Worm (Caenorhabditis elegans) whole organism, young adult: ENCODE results near the gene srw-71.

Experiments
- B0261.1 ChIP-seq: sonication (generic microtip); optimal IDR thresholded peaks from 2 replicates; lab custom pipeline; 2016; ENCODE audit warnings: mild to moderate bottlenecking, missing genetic modification characterization, moderate library complexity, missing compliant biosample characterization
- F23B12.7 ChIP-seq: sonication (generic microtip); optimal IDR thresholded peaks from 2 replicates; lab custom pipeline; 2017; ENCODE audit warnings: missing genetic modification characterization, mild to moderate bottlenecking, missing compliant biosample characterization, antibody characterized with exemption, moderate library complexity; ENCODE audit not compliant: insufficient read depth
- F37B4.10 ChIP-seq: fragments of 200-800 bp; sonication (Bioruptor generic); IDR thresholded peaks from 2 replicates; pipeline ENCODE4 v1.3.6; 2022; ENCODE audit warnings: missing genetic modification characterization, missing compliant biosample characterization
- F55B11.4 ChIP-seq: sonication (generic microtip); optimal IDR thresholded peaks from 2 replicates; lab custom pipeline; 2016; ENCODE audit warnings: missing compliant biosample characterization, missing genetic modification characterization, borderline replicate concordance; ENCODE audit not compliant: insufficient read depth
- K11D2.4 ChIP-seq: fragments of 200-800 bp; sonication (Bioruptor generic); IDR thresholded peaks from 2 replicates; pipeline ENCODE4 v1.3.6; 2022; ENCODE audit warnings: missing genetic modification reagents, missing genetic modification characterization, missing compliant biosample characterization
- Y53G8AR.9 ChIP-seq: fragments of 200-800 bp; sonication (Bioruptor generic); conservative IDR thresholded peaks from 2 replicates; pipeline ENCODE4 v1.3.6; 2022; ENCODE audit warnings: missing genetic modification reagents, missing genetic modification characterization, missing compliant biosample characterization
- Y56A3A.18 ChIP-seq: fragments of 200-800 bp; sonication (Bioruptor generic); IDR thresholded peaks from 2 replicates; pipeline ENCODE4 v1.3.6; 2022; ENCODE audit warnings: missing genetic modification reagents, missing genetic modification characterization, missing compliant biosample characterization
- Y67H2A.10 ChIP-seq: fragments of 200-800 bp; sonication (Bioruptor generic); conservative IDR thresholded peaks from 2 replicates; pipeline ENCODE4 v1.3.6; 2022; ENCODE audit warnings: missing genetic modification reagents, missing genetic modification characterization, missing compliant biosample characterization
- Y95B8A.8 ChIP-seq: fragments of 200-800 bp; sonication (Bioruptor generic); IDR thresholded peaks from 2 replicates; pipeline ENCODE4 v1.3.6; 2022; ENCODE audit warnings: missing genetic modification reagents, missing genetic modification characterization, missing compliant biosample characterization
- aptf-3 ChIP-seq: fragments of 200-800 bp; sonication (Bioruptor generic); IDR thresholded peaks from 2 replicates; pipeline ENCODE4 v1.3.6; 2022; ENCODE audit warnings: missing genetic modification characterization, missing compliant biosample characterization
- attf-3 ChIP-seq: fragments of 200-800 bp; sonication (Bioruptor generic); conservative IDR thresholded peaks from 2 replicates; pipeline ENCODE4 v1.3.6; 2022; ENCODE audit warnings: missing genetic modification reagents, missing genetic modification characterization, missing compliant biosample characterization
- cebp-2 ChIP-seq: fragments of 200-800 bp; sonication (Bioruptor generic); IDR thresholded peaks from 2 replicates; pipeline ENCODE4 v1.3.6; 2022; ENCODE audit warnings: missing genetic modification characterization, missing compliant biosample characterization
- ceh-100 ChIP-seq: fragments of 200-800 bp; sonication (Bioruptor generic); IDR thresholded peaks from 2 replicates; pipeline ENCODE4 v1.3.6; 2022; ENCODE audit warnings: missing genetic modification reagents, missing genetic modification characterization, missing compliant biosample characterization
- ceh-40 ChIP-seq: fragments of 200-800 bp; sonication (Bioruptor generic); IDR thresholded peaks from 2 replicates; pipeline ENCODE4 v1.3.6; 2022; ENCODE audit warnings: missing genetic modification characterization, missing compliant biosample characterization
- ceh-58 ChIP-seq: fragments of 200-800 bp; sonication (Bioruptor generic); IDR thresholded peaks from 2 replicates; pipeline ENCODE4 v1.3.6; 2022; ENCODE audit warnings: missing genetic modification characterization, missing compliant biosample characterization
- dpff-1 ChIP-seq: sonication (generic microtip); optimal IDR thresholded peaks from 2 replicates; lab custom pipeline; 2017; ENCODE audit warnings: mild to moderate bottlenecking, missing genetic modification characterization, missing compliant biosample characterization
- egl-18 ChIP-seq: fragments of 200-800 bp; sonication (Bioruptor generic); IDR thresholded peaks from 2 replicates; pipeline ENCODE4 v1.3.6; 2022; ENCODE audit warnings: missing genetic modification reagents, missing genetic modification characterization, missing compliant biosample characterization
- egl-44 ChIP-seq: fragments of 200-800 bp; sonication (Bioruptor generic); IDR thresholded peaks from 2 replicates; pipeline ENCODE4 v1.3.6; 2022; ENCODE audit warnings: missing genetic modification reagents, missing genetic modification characterization, missing compliant biosample characterization
- egrh-3 ChIP-seq: fragments of 200-800 bp; sonication (Bioruptor generic); IDR thresholded peaks from 2 replicates; pipeline ENCODE4 v1.3.6; 2022; ENCODE audit warnings: missing genetic modification reagents, missing genetic modification characterization, missing compliant biosample characterization
- fkh-3 ChIP-seq: sonication (generic microtip); optimal IDR thresholded peaks from 2 replicates; lab custom pipeline; 2016; ENCODE audit warnings: mild to moderate bottlenecking, missing genetic modification characterization, missing compliant biosample characterization
- hmg-1.2 ChIP-seq: fragments of 200-800 bp; sonication (Bioruptor generic); IDR thresholded peaks from 2 replicates; pipeline ENCODE4 v1.3.6; 2022; ENCODE audit warnings: missing genetic modification reagents, missing genetic modification characterization, missing compliant biosample characterization
- lag-1 ChIP-seq: fragments of 200-800 bp; sonication (Bioruptor generic); IDR thresholded peaks from 2 replicates; pipeline ENCODE4 v1.3.6; 2022; ENCODE audit warnings: missing genetic modification reagents, missing genetic modification characterization, missing compliant biosample characterization
- let-607 ChIP-seq, 2 experiments: fragments of 200-800 bp in 1 of 2; sonication (Bioruptor generic) in 1 of 2; sonication (generic microtip) in 1 of 2; optimal IDR thresholded peaks; 2 replicates each; lab custom pipeline; 2016 to 2018; ENCODE audit warnings: mild to moderate bottlenecking in 2 of 2, missing compliant biosample characterization in 2 of 2, missing genetic modification characterization in 2 of 2, moderate library complexity in 2 of 2, missing genotype in 1 of 2
- lsl-1 ChIP-seq: fragments of 200-800 bp; sonication (Bioruptor generic); optimal IDR thresholded peaks from 2 replicates; lab custom pipeline; 2018; ENCODE audit warnings: mild to moderate bottlenecking, missing genetic modification characterization, moderate library complexity, missing compliant biosample characterization
- madf-3 ChIP-seq: fragments of 200-800 bp; sonication (Bioruptor generic); IDR thresholded peaks from 2 replicates; pipeline ENCODE4 v1.3.6; 2022; ENCODE audit warnings: missing genetic modification reagents, missing genetic modification characterization, missing compliant biosample characterization
- pbrm-1 ChIP-seq: fragments of 200-800 bp; sonication (Bioruptor generic); IDR thresholded peaks from 2 replicates; pipeline ENCODE4 v1.3.6; 2022; ENCODE audit warnings: missing genetic modification reagents, missing genetic modification characterization, missing compliant biosample characterization
- repo-1 ChIP-seq: sonication (generic microtip); optimal IDR thresholded peaks from 2 replicates; lab custom pipeline; 2017; ENCODE audit warnings: mild to moderate bottlenecking, missing genetic modification characterization, missing compliant biosample characterization
- sea-2 ChIP-seq: fragments of 200-800 bp; sonication (Bioruptor generic); IDR thresholded peaks from 2 replicates; pipeline ENCODE4 v1.3.6; 2022; ENCODE audit warnings: missing genetic modification characterization, missing compliant biosample characterization
- snpc-1.3 ChIP-seq: sonication (generic microtip); optimal IDR thresholded peaks from 2 replicates; lab custom pipeline; 2017; ENCODE audit warnings: missing genetic modification characterization, mild to moderate bottlenecking, missing compliant biosample characterization, antibody characterized with exemption, moderate library complexity, missing genotype, missing genetic modification reagents; ENCODE audit not compliant: insufficient read depth
- snpc-3.4 ChIP-seq: sonication (generic microtip); optimal IDR thresholded peaks from 2 replicates; lab custom pipeline; 2017; ENCODE audit warnings: missing genetic modification characterization, mild to moderate bottlenecking, missing compliant biosample characterization, antibody characterized with exemption, moderate library complexity, missing genotype, missing genetic modification reagents
- snpc-4 ChIP-seq, 5 experiments: fragments of 150-350 bp in 1 of 5; sonication (generic microtip) in 4 of 5; optimal IDR thresholded peaks; 2 replicates each; lab custom pipeline; 2014 to 2018; ENCODE audit warnings: missing genetic modification characterization in 5 of 5, missing biosample characterization in 3 of 5, antibody characterized with exemption in 2 of 5, mild to moderate bottlenecking in 2 of 5, missing compliant biosample characterization in 2 of 5, missing genotype in 2 of 5, moderate library complexity in 2 of 5, missing genetic modification reagents in 1 of 5
- somi-1 ChIP-seq: fragments of 200-800 bp; sonication (Bioruptor generic); optimal IDR thresholded peaks from 2 replicates; lab custom pipeline; 2018; ENCODE audit warnings: mild to moderate bottlenecking, missing genetic modification characterization, missing compliant biosample characterization
- xnd-1 ChIP-seq: sonication (generic microtip); optimal IDR thresholded peaks from 2 replicates; lab custom pipeline; 2016; ENCODE audit warnings: missing genotype, missing genetic modification reagents, missing genetic modification characterization, missing compliant biosample characterization
- ztf-28 ChIP-seq: fragments of 200-800 bp; sonication (Bioruptor generic); IDR thresholded peaks from 2 replicates; pipeline ENCODE4 v1.3.6; 2022; ENCODE audit warnings: missing genetic modification reagents, missing genetic modification characterization, missing compliant biosample characterization
- ztf-6 ChIP-seq: fragments of 200-800 bp; sonication (Bioruptor generic); IDR thresholded peaks from 2 replicates; pipeline ENCODE4 v1.3.6; 2022; ENCODE audit warnings: missing genetic modification reagents, missing genetic modification characterization, missing compliant biosample characterization

Gene srw-71

DNA sequence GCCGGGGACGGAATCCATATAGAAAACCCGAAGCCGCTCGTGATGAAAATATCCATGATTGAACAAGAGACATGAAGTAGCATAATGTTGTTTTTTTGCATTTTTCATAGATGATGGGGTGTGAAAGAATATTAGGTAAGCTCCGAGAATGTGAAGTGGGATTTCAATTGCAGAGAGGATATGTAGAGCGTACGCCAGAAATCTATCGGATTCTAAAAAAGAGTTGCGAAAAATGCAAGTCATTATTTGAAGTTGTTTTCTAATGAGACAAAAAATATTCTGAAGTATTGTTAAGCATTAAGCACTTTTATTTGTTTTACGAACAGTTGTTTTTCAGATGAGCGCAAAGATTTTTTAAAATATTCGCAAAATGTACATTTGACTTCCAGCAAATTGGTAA, 6.6 kb downstream of the srw-71 start, which contains the start of gene F18E3.10:
Gene F18E3.10 (minus strand): TSS at position 101 of the 400 bp plus-strand sequence.
- TF ChIP-seq egl-44 (no peak), snpc-1.3 (tag; lab: Kevin White, UChicago) (no peak), cebp-2 (GFP tag; lab: Robert Waterston, UW) (no peak), somi-1 (no peak), egrh-3 (GFP tag; lab: Robert Waterston, UW) (no peak), egl-18 (GFP tag; lab: Robert Waterston, UW) (no peak), fkh-3 (tag; lab: Kevin White, UChicago) (no peak), repo-1 (tag; lab: Kevin White, UChicago) (no peak), snpc-4 (GFP tag; optimal IDR thresholded peaks at IDR 0.05; lab: Kevin White, UChicago) (no peak), snpc-4 (tag; optimal IDR thresholded peaks at IDR 0.05; lab: Kevin White, UChicago) (no peak), Y67H2A.10 (GFP tag; lab: Robert Waterston, UW) (no peak), Y56A3A.18 (GFP tag; lab: Robert Waterston, UW) (no peak), F55B11.4 (no peak), madf-3 (no peak), Y53G8AR.9 (GFP tag; lab: Robert Waterston, UW) (no peak), Y95B8A.8 (GFP tag; lab: Robert Waterston, UW) (no peak), ztf-28 (GFP tag; lab: Robert Waterston, UW) (no peak), sea-2 (GFP tag; lab: Robert Waterston, UW) (no peak), ceh-58 (GFP tag; lab: Robert Waterston, UW) (no peak)

ce11 chrV:7420162-7420561, 10.8 kb downstream of the srw-71 start, which contains the start of gene srxa-4:
srxa-4 (plus strand) TSS chrV:7420462.
- TF ChIP-seq lag-1 (GFP tag; lab: Robert Waterston, UW) (no peak), lsl-1 (GFP tag; lab: Kevin White, UChicago) (no peak), F23B12.7 (tag; lab: Kevin White, UChicago) (no peak), aptf-3 (no peak), attf-3 (GFP tag; lab: Robert Waterston, UW) (no peak), ceh-100 (GFP tag; lab: Robert Waterston, UW) (no peak), fkh-3 (tag; lab: Kevin White, UChicago) (no peak), ceh-40 (GFP tag; lab: Robert Waterston, UW) (no peak), K11D2.4 (GFP tag; lab: Robert Waterston, UW) (no peak), hmg-1.2 (GFP tag; lab: Robert Waterston, UW) (no peak), pbrm-1 (GFP tag; lab: Robert Waterston, UW) (no peak), F37B4.10 (no peak), let-607 (tag; optimal IDR thresholded peaks at IDR 0.05; lab: Kevin White, UChicago) (no peak), ztf-6 (GFP tag; lab: Robert Waterston, UW) (no peak), B0261.1 (no peak), dpff-1 (tag; lab: Kevin White, UChicago) (no peak), xnd-1 (tag; lab: Kevin White, UChicago) (no peak), ztf-28 (GFP tag; lab: Robert Waterston, UW) (no peak), snpc-3.4 (tag; lab: Kevin White, UChicago) (no peak)
